Fruit fly (Drosophila melanogaster) whole organism, adult: ENCODE results near the gene mRpS14.

Experiments used
- CG11617 ChIP-seq: fragments of 200-800 bp; sonication (Bioruptor generic); optimal IDR thresholded peaks from 2 replicates; lab custom pipeline; 2017; ENCODE audit warnings: mild to moderate bottlenecking, missing biosample characterization, missing genetic modification reagents, missing genetic modification characterization
- CG12768 ChIP-seq: fragments of 200-800 bp; sonication (Bioruptor generic); optimal IDR thresholded peaks from 2 replicates; lab custom pipeline; 2017; ENCODE audit warnings: missing biosample characterization, missing genetic modification characterization, mild to moderate bottlenecking, moderate library complexity, missing genetic modification reagents
- CG14711 ChIP-seq: fragments of 200-800 bp; sonication (Bioruptor generic); optimal IDR thresholded peaks from 2 replicates; lab custom pipeline; 2018; ENCODE audit warnings: missing biosample characterization, mild to moderate bottlenecking, missing genetic modification characterization, moderate library complexity
- CG1620 ChIP-seq: fragments of 200-800 bp; sonication (Bioruptor generic); optimal IDR thresholded peaks from 2 replicates; lab custom pipeline; 2016; ENCODE audit warnings: missing biosample characterization, missing genetic modification characterization
- CG33017 ChIP-seq: fragments of 200-800 bp; sonication (Bioruptor generic); optimal IDR thresholded peaks from 2 replicates; lab custom pipeline; 2018; ENCODE audit warnings: missing biosample characterization, mild to moderate bottlenecking, missing genetic modification characterization, moderate library complexity
- CG5204 ChIP-seq: fragments of 200-800 bp; sonication (Bioruptor generic); optimal IDR thresholded peaks from 2 replicates; lab custom pipeline; 2016; ENCODE audit warnings: missing biosample characterization, missing genetic modification characterization
- CG7045 ChIP-seq: fragments of 200-800 bp; sonication (Bioruptor generic); optimal IDR thresholded peaks from 2 replicates; lab custom pipeline; 2017; ENCODE audit warnings: missing biosample characterization, mild to moderate bottlenecking, missing genetic modification characterization
- CG7101 ChIP-seq: fragments of 200-800 bp; sonication (Bioruptor generic); optimal IDR thresholded peaks from 2 replicates; lab custom pipeline; 2018; ENCODE audit warnings: missing biosample characterization, mild to moderate bottlenecking, missing genetic modification characterization, moderate library complexity
- Clk ChIP-seq: fragments of 200-800 bp; sonication (Bioruptor generic); optimal IDR thresholded peaks from 2 replicates; lab custom pipeline; 2017; ENCODE audit warnings: missing biosample characterization, missing genetic modification characterization
- Crg-1 ChIP-seq: fragments of 200-800 bp; sonication (Bioruptor generic); optimal IDR thresholded peaks from 2 replicates; lab custom pipeline; 2016; ENCODE audit warnings: missing biosample characterization, missing genetic modification characterization
- Hr96 ChIP-seq: fragments of 200-800 bp; sonication (Bioruptor generic); optimal IDR thresholded peaks from 2 replicates; lab custom pipeline; 2016; ENCODE audit warnings: missing biosample characterization, missing genetic modification characterization
- Mnt ChIP-seq: fragments of 200-800 bp; sonication (Bioruptor generic); optimal IDR thresholded peaks from 2 replicates; lab custom pipeline; 2016; ENCODE audit warnings: missing biosample characterization, mild to moderate bottlenecking, missing genetic modification characterization
- bab1 ChIP-seq: fragments of 200-800 bp; sonication (Bioruptor generic); optimal IDR thresholded peaks from 3 replicates; lab custom pipeline; 2019; ENCODE audit warnings: missing biosample characterization, mild to moderate bottlenecking, missing genetic modification characterization, moderate library complexity
- cic ChIP-seq: fragments of 200-800 bp; sonication (Bioruptor generic); optimal IDR thresholded peaks from 2 replicates; lab custom pipeline; 2017; ENCODE audit warnings: missing biosample characterization, mild to moderate bottlenecking, missing genetic modification characterization, moderate library complexity
- cnc ChIP-seq, 2 experiments: fragments of >200 bp; optimal IDR thresholded peaks; 2 replicates each; lab custom pipeline; 2017
- kay ChIP-seq: fragments of 200-800 bp; sonication (Bioruptor generic); peaks from one replicate; lab custom pipeline; 2016; ENCODE audit warnings: missing biosample characterization, missing genetic modification characterization, borderline replicate concordance
- ovo ChIP-seq: fragments of 200-800 bp; sonication (Bioruptor generic); optimal IDR thresholded peaks from 2 replicates; lab custom pipeline; 2016; ENCODE audit warnings: missing biosample characterization, missing genetic modification characterization
- pad ChIP-seq: fragments of 200-800 bp; sonication (Bioruptor generic); optimal IDR thresholded peaks from 3 replicates; lab custom pipeline; 2017; ENCODE audit warnings: missing biosample characterization, missing genetic modification characterization, mild to moderate bottlenecking, moderate library complexity, missing genetic modification reagents
- tj ChIP-seq: fragments of 200-800 bp; sonication (Bioruptor generic); optimal IDR thresholded peaks from 3 replicates; lab custom pipeline; 2017; ENCODE audit warnings: missing biosample characterization, mild to moderate bottlenecking, missing genetic modification characterization, moderate library complexity
- toe ChIP-seq: fragments of 200-800 bp; sonication (Bioruptor generic); optimal IDR thresholded peaks from 2 replicates; lab custom pipeline; 2016; ENCODE audit warnings: missing biosample characterization, missing genetic modification characterization

The mRpS14 gene

DNA sequence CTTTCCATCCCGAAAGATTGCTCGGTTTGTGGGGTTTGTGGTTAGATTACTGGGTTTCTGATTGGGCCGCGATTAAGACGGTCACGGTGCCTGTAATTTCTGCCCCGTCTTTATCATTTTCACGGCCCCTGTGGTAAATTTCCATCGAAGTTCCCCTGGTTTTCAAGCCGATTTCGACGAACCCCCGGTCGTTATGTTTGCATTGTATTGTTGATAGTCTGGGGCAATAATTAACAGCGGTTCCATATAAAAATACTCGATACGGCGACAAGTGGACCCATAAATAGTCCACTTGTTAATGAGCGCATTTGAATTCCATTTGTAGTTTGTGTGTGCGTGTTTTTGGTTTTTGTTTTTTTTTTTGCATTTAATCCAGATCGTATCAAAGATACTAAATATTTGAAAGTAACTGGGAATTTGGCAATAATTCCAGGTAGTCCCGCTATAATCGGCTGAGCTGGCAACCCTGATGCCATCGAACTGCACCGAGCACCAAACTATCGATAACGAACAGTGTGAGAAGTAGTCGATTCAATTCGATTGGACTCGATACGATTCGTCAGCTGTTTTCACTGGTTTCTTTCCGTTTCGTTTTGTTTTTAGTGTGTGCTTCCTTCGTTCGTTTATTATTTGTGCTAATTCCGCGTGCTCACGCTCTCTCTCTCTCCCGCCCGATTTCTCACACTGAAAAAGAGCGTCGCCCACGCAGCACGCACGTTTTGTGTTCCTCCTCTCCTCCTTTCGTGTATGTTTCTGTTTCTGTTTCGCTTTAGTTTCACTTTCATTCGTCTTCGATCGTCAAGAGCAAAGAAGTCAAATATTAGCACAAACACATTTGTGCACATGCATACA is 25.5 kb upstream of the mRpS14 start:
- TF ChIP-seq Clk (GFP tag; lab: Kevin White, UChicago) (no peak), toe (GFP tag; lab: Kevin White, UChicago) (no peak), CG7101 (tag; lab: Kevin White, UChicago) (peak; percentile 49), CG33017 (tag; lab: Kevin White, UChicago) (no peak), CG14711 (tag; lab: Kevin White, UChicago) (peak; percentile 93), CG1620 (GFP tag; lab: Kevin White, UChicago) (no peak), CG12768 (GFP tag; lab: Kevin White, UChicago) (peak; percentile 42), Hr96 (GFP tag; lab: Kevin White, UChicago) (peak; percentile 46), ovo (peak; percentile 92), kay (GFP tag; lab: Kevin White, UChicago) (no peak), pad (GFP tag; lab: Kevin White, UChicago) (no peak), cnc (optimal IDR thresholded peaks at IDR 0.05; lab: Kevin White, UChicago) (no peak), cic (GFP tag; lab: Kevin White, UChicago) (no peak), CG7045 (GFP tag; lab: Kevin White, UChicago) (no peak), CG5204 (GFP tag; lab: Kevin White, UChicago) (no peak), Mnt (GFP tag; lab: Kevin White, UChicago) (peak; percentile 76), bab1 (peak; percentile 57), tj (peak; percentile 80), CG11617 (GFP tag; lab: Kevin White, UChicago) (peak; percentile 37), Crg-1 (no peak)

- peak; percentile 55 for TF ChIP-seq kay (GFP tag; lab: Kevin White, UChicago)
- TF ChIP-seq CG7101 (tag; lab: Kevin White, UChicago): no peak
Observed at dm6 chrX:19504170-19504765, 24.2 kb upstream of the mRpS14 start.

dm6 chrX:19501274-19501673 is 21.2 kb upstream of the mRpS14 start:
- no peak for TF ChIP-seq CG11617 (GFP tag; lab: Kevin White, UChicago)
- TF ChIP-seq Mnt (GFP tag; lab: Kevin White, UChicago): peak; percentile 19
- TF ChIP-seq Hr96 (GFP tag; lab: Kevin White, UChicago): no peak

- TF ChIP-seq pad (GFP tag; lab: Kevin White, UChicago) (peak; percentile 90), CG14711 (tag; lab: Kevin White, UChicago) (peak; percentile 83), CG5204 (GFP tag; lab: Kevin White, UChicago) (no peak), tj (peak; percentile 84), kay (GFP tag; lab: Kevin White, UChicago) (no peak)
Observed at dm6 chrX:19498755-19499321, 18.8 kb upstream of the mRpS14 start.

DNA sequence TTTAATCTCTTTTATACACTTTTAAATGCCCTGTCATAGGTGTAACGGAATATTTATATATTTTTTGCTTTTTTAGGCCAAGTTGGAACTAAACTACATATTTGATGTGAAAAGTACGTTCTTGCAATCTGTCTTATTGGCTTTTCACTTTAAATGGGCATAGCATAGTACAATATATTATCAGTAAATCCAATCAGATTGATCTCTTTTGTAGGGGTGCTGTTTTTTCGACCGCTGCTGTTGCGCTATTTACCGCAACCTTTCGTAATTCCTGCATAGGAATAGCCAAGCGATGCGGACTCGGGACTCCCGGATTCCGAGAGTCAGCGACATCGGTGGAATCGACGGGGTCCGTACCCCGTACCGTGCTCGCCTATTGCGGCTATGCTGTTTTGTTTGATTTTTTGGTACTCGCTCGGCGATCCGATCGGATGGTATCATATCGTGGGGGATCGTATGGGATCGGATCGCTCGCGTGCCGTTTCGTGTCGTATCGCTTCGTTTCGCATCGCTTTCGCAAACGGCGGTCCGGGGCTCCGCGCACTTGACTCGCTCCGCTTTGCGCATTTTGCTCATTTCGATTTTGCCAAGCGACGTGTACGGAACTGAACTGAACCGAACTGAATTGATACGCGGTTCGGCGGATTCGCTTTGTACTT is 17.9 kb upstream of the mRpS14 start:
- TF ChIP-seq Mnt (GFP tag; lab: Kevin White, UChicago) (peak; percentile 81), Hr96 (GFP tag; lab: Kevin White, UChicago) (peak; percentile 49), kay (GFP tag; lab: Kevin White, UChicago) (no peak), cnc (optimal IDR thresholded peaks at IDR 0.05; lab: Kevin White, UChicago) (no peak), ovo (peak; percentile 83), bab1 (peak; percentile 42), CG1620 (GFP tag; lab: Kevin White, UChicago) (no peak), CG7045 (GFP tag; lab: Kevin White, UChicago) (no peak), Crg-1 (no peak), Clk (GFP tag; lab: Kevin White, UChicago) (no peak), CG7101 (tag; lab: Kevin White, UChicago) (peak; percentile 48), CG5204 (GFP tag; lab: Kevin White, UChicago) (no peak), pad (GFP tag; lab: Kevin White, UChicago) (no peak), CG11617 (GFP tag; lab: Kevin White, UChicago) (no peak), CG33017 (tag; lab: Kevin White, UChicago) (peak; percentile 29), cic (GFP tag; lab: Kevin White, UChicago) (peak; percentile 68), CG14711 (tag; lab: Kevin White, UChicago) (no peak), CG12768 (GFP tag; lab: Kevin White, UChicago) (peak; percentile 68), tj (peak; percentile 50)

DNA sequence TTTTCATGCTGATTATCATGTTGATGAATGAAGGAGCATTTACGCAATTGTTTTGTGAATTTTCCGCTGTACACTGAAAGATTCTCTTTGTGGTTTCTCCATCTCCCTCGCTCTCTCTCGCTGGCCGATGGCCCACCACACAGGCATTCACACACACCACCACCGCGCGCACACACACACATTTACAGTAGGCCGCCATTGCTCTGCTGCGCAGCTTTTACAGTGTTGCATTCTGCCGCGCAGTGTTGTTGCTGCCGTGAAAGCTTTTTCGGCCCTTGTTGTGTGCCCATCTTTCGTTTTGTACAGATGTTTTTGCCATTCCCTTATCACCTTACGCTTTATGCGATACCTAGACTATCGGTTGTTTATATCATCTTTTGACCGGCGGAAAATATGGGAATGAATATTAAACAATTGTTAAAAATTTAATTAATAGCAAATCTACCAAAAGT is 16.8 kb upstream of the mRpS14 start:
- TF ChIP-seq CG7101 (tag; lab: Kevin White, UChicago) (peak; percentile 55), CG14711 (tag; lab: Kevin White, UChicago) (peak; percentile 49), cic (GFP tag; lab: Kevin White, UChicago) (peak; percentile 58), kay (GFP tag; lab: Kevin White, UChicago) (no peak), Crg-1 (peak; percentile 73), CG7045 (GFP tag; lab: Kevin White, UChicago) (no peak), CG12768 (GFP tag; lab: Kevin White, UChicago) (no peak), Hr96 (GFP tag; lab: Kevin White, UChicago) (peak; percentile 77), CG11617 (GFP tag; lab: Kevin White, UChicago) (peak; percentile 15), ovo (peak; percentile 59), pad (GFP tag; lab: Kevin White, UChicago) (peak; percentile 49), Mnt (GFP tag; lab: Kevin White, UChicago) (peak; percentile 83), tj (no peak), Clk (GFP tag; lab: Kevin White, UChicago) (no peak), bab1 (peak; percentile 61), CG33017 (tag; lab: Kevin White, UChicago) (no peak), CG1620 (GFP tag; lab: Kevin White, UChicago) (peak; percentile 47), toe (GFP tag; lab: Kevin White, UChicago) (peak; percentile 25), CG5204 (GFP tag; lab: Kevin White, UChicago) (no peak), cnc (optimal IDR thresholded peaks at IDR 0.05; lab: Kevin White, UChicago) (no peak)
